Worm (Caenorhabditis elegans) whole organism, midembryonic: ENCODE results near the gene unc-34.

Experiments used
- klf-2 ChIP-seq: fragments of 200-800 bp; sonication (Bioruptor generic); conservative IDR thresholded peaks from 2 replicates; pipeline ENCODE4 v1.3.6; 2022; ENCODE audit warnings: missing genetic modification reagents, missing genetic modification characterization, missing compliant biosample characterization
- ztf-23 ChIP-seq: fragments of 200-800 bp; sonication (Bioruptor generic); IDR thresholded peaks from 2 replicates; pipeline ENCODE4 v1.3.6; 2022; ENCODE audit warnings: missing genetic modification reagents, missing genetic modification characterization, missing compliant biosample characterization

DNA sequence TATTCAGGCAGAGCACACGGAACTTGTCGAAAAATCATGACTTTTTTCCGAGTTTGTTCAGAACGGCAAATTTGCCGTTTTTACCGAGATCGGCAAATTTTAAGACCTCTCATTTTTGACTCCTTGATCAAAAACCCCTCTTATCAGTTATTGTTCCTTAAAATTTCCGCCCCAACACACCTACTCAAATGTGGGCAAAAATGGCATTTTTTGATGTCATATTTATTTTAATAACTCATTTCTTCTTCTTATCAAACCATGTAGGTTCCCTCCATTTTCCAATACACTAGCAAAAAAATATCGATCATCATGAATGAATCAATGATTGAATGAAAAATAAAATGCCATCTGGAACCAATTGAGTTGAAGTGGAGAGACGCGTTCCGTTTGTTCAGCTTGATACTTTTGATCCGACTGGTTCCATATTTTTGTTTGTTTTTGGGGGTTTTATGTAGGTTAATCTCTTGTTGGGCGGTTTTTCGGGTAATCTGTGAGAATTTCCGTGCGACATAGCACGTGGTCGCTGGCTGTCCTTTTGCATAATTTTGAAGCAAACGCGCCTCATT, 5.9 kb upstream of the unc-34 start:
- TF ChIP-seq ztf-23 (GFP tag; lab: Robert Waterston, UW): no peak
- no peak for TF ChIP-seq klf-2 (GFP tag; lab: Robert Waterston, UW)
